Worm (Caenorhabditis elegans) whole organism, L4 larva: ENCODE data around the gene gba-1.
"Not testable (repeated sequence)": the region's sequence is repeated elsewhere in the genome, so short reads cannot be mapped to it uniquely, and the experiment has no call there.

Experiments used
- F10B5.3 ChIP-seq: sonication (generic microtip); optimal IDR thresholded peaks from 2 replicates; lab custom pipeline; 2016; ENCODE audit warnings: mild to moderate bottlenecking, missing genetic modification characterization, missing compliant biosample characterization
- F49E8.2 ChIP-seq: sonication (generic microtip); optimal IDR thresholded peaks from 2 replicates; lab custom pipeline; 2016; ENCODE audit warnings: missing compliant biosample characterization, mild to moderate bottlenecking, missing genetic modification characterization, borderline replicate concordance
- Y105C5A.15 ChIP-seq: fragments of 200-800 bp; sonication (Bioruptor generic); IDR thresholded peaks from 2 replicates; pipeline ENCODE4 v1.3.6; 2022; ENCODE audit warnings: missing genetic modification characterization, missing compliant biosample characterization
- ZK337.2 ChIP-seq: fragments of 200-800 bp; sonication (Bioruptor generic); IDR thresholded peaks from 2 replicates; pipeline ENCODE4 v1.3.6; 2022; ENCODE audit warnings: missing genetic modification reagents, missing genetic modification characterization, missing compliant biosample characterization
- ceh-28 ChIP-seq: fragments of 150-350 bp; optimal IDR thresholded peaks from 2 replicates; lab custom pipeline; 2014; ENCODE audit warnings: missing biosample characterization, missing genetic modification reagents, missing genetic modification characterization
- ceh-32 ChIP-seq: sonication (generic microtip); optimal IDR thresholded peaks from 2 replicates; lab custom pipeline; 2016; ENCODE audit warnings: mild to moderate bottlenecking, missing genetic modification characterization, missing compliant biosample characterization; ENCODE audit not compliant: poor library complexity
- ces-1 ChIP-seq: fragments of 150-350 bp; sonication (generic microtip); optimal IDR thresholded peaks from 4 replicates; lab custom pipeline; 2014; ENCODE audit warnings: missing biosample characterization, missing genetic modification reagents, missing genetic modification characterization
- dpl-1 ChIP-seq: fragments of 150-350 bp; optimal IDR thresholded peaks from 2 replicates; lab custom pipeline; 2014; ENCODE audit warnings: missing biosample characterization, missing genetic modification reagents, missing genetic modification characterization
- dve-1 ChIP-seq: sonication (generic microtip); optimal IDR thresholded peaks from 2 replicates; lab custom pipeline; 2017; ENCODE audit warnings: antibody characterized with exemption, mild to moderate bottlenecking, missing genetic modification characterization, missing compliant biosample characterization; ENCODE audit not compliant: insufficient read depth
- hif-1 ChIP-seq, 2 experiments: sonication (generic microtip); optimal IDR thresholded peaks; 2 replicates each; lab custom pipeline; 2016 to 2017; ENCODE audit warnings: missing compliant biosample characterization in 2 of 2, missing genetic modification characterization in 2 of 2, missing genetic modification reagents in 2 of 2, missing genotype in 2 of 2, mild to moderate bottlenecking in 1 of 2
- hmg-1.1 ChIP-seq: fragments of 200-800 bp; sonication (Bioruptor generic); IDR thresholded peaks from 2 replicates; pipeline ENCODE4 v1.3.6; 2022; ENCODE audit warnings: missing genetic modification reagents, missing genetic modification characterization, missing compliant biosample characterization
- lim-7 ChIP-seq: fragments of 200-800 bp; sonication (Bioruptor generic); IDR thresholded peaks from 2 replicates; pipeline ENCODE4 v1.3.6; 2022; ENCODE audit warnings: missing genetic modification characterization, missing compliant biosample characterization
- lin-13 ChIP-seq: fragments of 150-350 bp; optimal IDR thresholded peaks from 2 replicates; lab custom pipeline; 2014; ENCODE audit warnings: missing biosample characterization, missing genetic modification reagents, missing genetic modification characterization
- lir-3 ChIP-seq: sonication (generic microtip); optimal IDR thresholded peaks from 2 replicates; lab custom pipeline; 2016; ENCODE audit warnings: mild to moderate bottlenecking, missing genetic modification characterization, missing compliant biosample characterization
- madf-9 ChIP-seq: fragments of 200-800 bp; sonication (Bioruptor generic); conservative IDR thresholded peaks from 2 replicates; pipeline ENCODE4 v1.3.6; 2022; ENCODE audit warnings: missing genetic modification reagents, missing genetic modification characterization, missing compliant biosample characterization
- mep-1 ChIP-seq: fragments of 150-350 bp; sonication (generic microtip); optimal IDR thresholded peaks from 3 replicates; lab custom pipeline; 2014; ENCODE audit warnings: missing biosample characterization, missing genetic modification characterization
- mes-2 ChIP-seq: sonication (generic microtip); optimal IDR thresholded peaks from 2 replicates; lab custom pipeline; 2016; ENCODE audit warnings: missing genotype, mild to moderate bottlenecking, missing genetic modification characterization, missing compliant biosample characterization; ENCODE audit not compliant: poor library complexity, severe bottlenecking
- mxl-2 ChIP-seq: fragments of 200-800 bp; sonication (Bioruptor generic); conservative IDR thresholded peaks from 2 replicates; pipeline ENCODE4 v1.3.6; 2022; ENCODE audit warnings: missing genetic modification reagents, missing genetic modification characterization, missing compliant biosample characterization
- nhr-10 ChIP-seq: fragments of 150-350 bp; optimal IDR thresholded peaks from 2 replicates; lab custom pipeline; 2014; ENCODE audit warnings: missing biosample characterization, missing genetic modification characterization
- nhr-11 ChIP-seq: fragments of 150-350 bp; optimal IDR thresholded peaks from 2 replicates; lab custom pipeline; 2014; ENCODE audit warnings: missing biosample characterization, missing genetic modification characterization
- nhr-237 ChIP-seq: sonication (generic microtip); optimal IDR thresholded peaks from 2 replicates; lab custom pipeline; 2017; ENCODE audit warnings: missing biosample characterization, missing genetic modification characterization
- nhr-28 ChIP-seq: fragments of 150-350 bp; optimal IDR thresholded peaks from 2 replicates; lab custom pipeline; 2014; ENCODE audit warnings: missing biosample characterization, missing genetic modification characterization
- nhr-48 ChIP-seq: sonication (generic microtip); optimal IDR thresholded peaks from 2 replicates; lab custom pipeline; 2016; ENCODE audit warnings: mild to moderate bottlenecking, missing genetic modification characterization, missing compliant biosample characterization
- nhr-76 ChIP-seq: fragments of 150-350 bp; optimal IDR thresholded peaks from 2 replicates; lab custom pipeline; 2014; ENCODE audit warnings: missing biosample characterization, missing genetic modification characterization
- rbr-2 ChIP-seq: sonication (generic microtip); optimal IDR thresholded peaks from 2 replicates; lab custom pipeline; 2016; ENCODE audit warnings: missing genotype, missing genetic modification characterization, missing compliant biosample characterization
- set-16 ChIP-seq: fragments of 200-800 bp; sonication (Bioruptor generic); IDR thresholded peaks from 2 replicates; pipeline ENCODE4 v1.3.6; 2022; ENCODE audit warnings: missing genetic modification reagents, missing genetic modification characterization, missing compliant biosample characterization
- tag-97 ChIP-seq: fragments of 200-800 bp; sonication (Bioruptor generic); IDR thresholded peaks from 2 replicates; pipeline ENCODE4 v1.3.6; 2022; ENCODE audit warnings: missing genetic modification characterization, missing compliant biosample characterization
- tra-1 ChIP-seq: fragments of 200-800 bp; sonication (Bioruptor generic); IDR thresholded peaks from 2 replicates; pipeline ENCODE4 v1.3.6; 2022; ENCODE audit warnings: missing genetic modification reagents, missing genetic modification characterization, missing compliant biosample characterization
- unc-39 ChIP-seq: sonication (generic microtip); optimal IDR thresholded peaks from 2 replicates; lab custom pipeline; 2017; ENCODE audit warnings: missing biosample characterization, missing genetic modification characterization
- unc-62 ChIP-seq, 3 experiments: fragments of 150-350 bp in 1 of 3; sonication (generic microtip); optimal IDR thresholded peaks in 2 of 3; peaks in 1 of 3; 1 replicate in 1 of 3; 2 replicates in 2 of 3; lab custom pipeline; 2014 to 2017; ENCODE audit warnings: missing biosample characterization in 3 of 3, missing genetic modification characterization in 3 of 3, missing genetic modification reagents in 3 of 3, missing genotype in 1 of 3
- zip-2 ChIP-seq: fragments of 150-350 bp; optimal IDR thresholded peaks from 2 replicates; lab custom pipeline; 2014; ENCODE audit warnings: missing biosample characterization, missing genetic modification characterization
- ztf-11 ChIP-seq: fragments of 150-350 bp; optimal IDR thresholded peaks from 2 replicates; lab custom pipeline; 2014; ENCODE audit warnings: missing biosample characterization, missing genetic modification characterization

gba-1 gene

DNA sequence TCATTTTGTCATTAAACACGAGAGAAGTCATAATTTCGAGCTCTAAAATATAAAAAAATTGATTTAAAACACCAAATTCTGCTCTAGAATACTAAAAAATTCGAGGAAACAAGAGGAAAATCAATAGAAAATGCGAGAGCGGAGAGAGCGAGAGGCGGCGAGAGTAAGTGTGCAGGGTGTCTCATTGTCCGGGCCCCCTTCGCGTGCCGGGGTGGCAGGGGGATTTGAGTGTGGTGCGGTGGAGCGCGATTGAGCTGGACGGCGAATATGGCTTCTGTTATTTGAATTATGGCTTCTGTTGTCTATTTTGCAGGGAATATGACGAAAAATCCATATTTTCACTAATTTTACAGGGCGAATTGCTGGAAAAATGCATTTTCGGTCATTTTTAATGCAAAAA is 43.3 kb downstream of the gba-1 start, which contains the start of gene Y59C2A.3 (continued):
- no peak for TF ChIP-seq lir-3
- TF ChIP-seq madf-9 (GFP tag; lab: Robert Waterston, UW), result no peak
- TF ChIP-seq rbr-2 (tag; lab: Kevin White, UChicago), result peak; percentile 65
- no peak for TF ChIP-seq nhr-48

- TF ChIP-seq nhr-10 (tag; lab: Kevin White, UChicago) (no peak), ces-1 (no peak), nhr-28 (tag; lab: Kevin White, UChicago) (peak; percentile 93), set-16 (GFP tag; lab: Robert Waterston, UW) (peak; percentile 88), lin-13 (GFP tag; lab: Kevin White, UChicago) (peak; percentile 89)
- TF ChIP-seq, all 104 proteins: peak for 3
Observed at ce11 chrII:2221196-2221896, 44.8 kb downstream of the gba-1 start.

- TF ChIP-seq lin-13 (GFP tag; lab: Kevin White, UChicago) (no peak), lir-3 (no peak), nhr-76 (tag; lab: Kevin White, UChicago) (no peak), mep-1 (tag; lab: Kevin White, UChicago) (no peak), hmg-1.1 (no peak), hif-1 (tag; optimal IDR thresholded peaks at IDR 0.05; lab: Kevin White, UChicago) (no peak), mxl-2 (no peak), ZK337.2 (GFP tag; lab: Robert Waterston, UW) (no peak), mes-2 (tag; lab: Kevin White, UChicago) (no peak), F49E8.2 (tag; lab: Kevin White, UChicago) (no peak), lim-7 (GFP tag; lab: Robert Waterston, UW) (no peak), zip-2 (tag; lab: Kevin White, UChicago) (no peak), unc-62 (GFP tag; optimal IDR thresholded peaks at IDR 0.05 in 1 of 2; lab: Kevin White, UChicago) (no peak), unc-62 (tag; optimal IDR thresholded peaks at IDR 0.05; lab: Kevin White, UChicago) (no peak), dpl-1 (GFP tag; lab: Kevin White, UChicago) (no peak), nhr-48 (no peak), tra-1 (no peak), dve-1 (tag; lab: Kevin White, UChicago) (no peak), Y105C5A.15 (GFP tag; lab: Robert Waterston, UW) (no peak)
- TF ChIP-seq, all 104 proteins: peak for 0
Observed at ce11 chrII:2223467-2223866, 46.9 kb downstream of the gba-1 start, which contains the start of gene cbs-2. TSS of gene cbs-2 (minus strand) at chrII:2223567.

ce11 chrII:2224916-2225315 is 48.4 kb downstream of the gba-1 start:
- TF ChIP-seq ceh-28 (tag; lab: Kevin White, UChicago), result peak; percentile 60
- TF ChIP-seq unc-62 (GFP tag; optimal IDR thresholded peaks at IDR 0.05 in 1 of 2; lab: Kevin White, UChicago), result peak in 1 of 2 experiments; percentile 27
- not testable (repeated sequence) for TF ChIP-seq unc-62 (tag; optimal IDR thresholded peaks at IDR 0.05; lab: Kevin White, UChicago)

ce11 chrII:2225608-2226007 is 49.1 kb downstream of the gba-1 start, which contains the start of gene F54A3.5:
TSS of gene F54A3.5 (minus strand) at chrII:2225708.
- no peak for TF ChIP-seq tag-97 (GFP tag; lab: Robert Waterston, UW)
- TF ChIP-seq F10B5.3 (tag; lab: Kevin White, UChicago), result no peak
- TF ChIP-seq ztf-11 (tag; lab: Kevin White, UChicago), result no peak
- TF ChIP-seq unc-39, result no peak
- TF ChIP-seq nhr-11 (tag; lab: Kevin White, UChicago), result no peak
- no peak for TF ChIP-seq nhr-237 (tag; lab: Kevin White, UChicago)
- no peak for TF ChIP-seq ceh-32 (tag; lab: Kevin White, UChicago)
